Worm (Caenorhabditis elegans): ENCODE data around the gene ttll-9.

ce11 chrV:20870633-20871032, 39.6 kb upstream of the ttll-9 start:
- TF ChIP-seq lin-13 (GFP tag; optimal IDR thresholded peaks at IDR 0.05) (no peak), aly-2 (tag; optimal IDR thresholded peaks at IDR 0.05) (no peak), F13H6.1 (tag; optimal IDR thresholded peaks at IDR 0.05) (no peak)
